Fruit fly (Drosophila melanogaster) whole organism: ENCODE measurements around the gene Sur.

Experiments used
- CG8478 ChIP-seq: fragments of >200 bp; optimal IDR thresholded peaks from 2 replicates; lab custom pipeline; 2018; ENCODE audit warnings: inconsistent platforms
- Dll ChIP-seq: fragments of >200 bp; optimal IDR thresholded peaks from 2 replicates; lab custom pipeline; 2017
- EcR ChIP-seq, 2 experiments: fragments of >200 bp; optimal IDR thresholded peaks; 2 replicates each; lab custom pipeline; 2017; ENCODE audit warnings: missing biosample characterization in 2 of 2, missing genetic modification characterization in 2 of 2, missing genetic modification reagents in 2 of 2
- pan ChIP-seq: fragments of >200 bp; optimal IDR thresholded peaks from 2 replicates; lab custom pipeline; 2017
- psq ChIP-seq: fragments of >200 bp; optimal IDR thresholded peaks from 2 replicates; lab custom pipeline; 2017
- usp ChIP-seq: fragments of >200 bp; optimal IDR thresholded peaks from 2 replicates; lab custom pipeline; 2017; ENCODE audit warnings: missing biosample characterization, missing genetic modification characterization, mixed read lengths

DNA sequence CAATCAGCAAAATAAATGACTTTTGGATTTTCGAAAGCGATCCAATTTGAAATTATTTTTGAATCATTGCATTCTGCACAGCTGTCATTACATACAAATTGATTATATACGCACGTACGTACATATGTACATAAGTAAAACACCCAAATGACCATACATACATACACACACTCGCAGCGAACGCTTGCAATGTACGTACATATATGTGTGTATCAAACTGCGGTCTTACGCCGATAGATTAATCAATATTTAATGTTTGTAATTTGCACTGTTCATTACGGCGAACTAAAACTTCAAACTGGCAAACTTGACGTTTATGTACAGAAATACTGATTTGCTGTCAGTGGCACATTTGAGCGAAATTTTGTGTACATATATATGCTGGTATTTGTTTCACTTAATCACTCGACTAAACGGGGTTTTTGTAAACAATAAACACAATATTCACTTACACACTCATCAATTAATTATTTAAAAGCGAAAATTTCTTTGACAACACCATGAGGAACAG lies 27.4 kb upstream of the Sur start:
- TF ChIP-seq EcR (GFP tag; optimal IDR thresholded peaks at IDR 0.05; lab: Kevin White, UChicago), result no peak
- TF ChIP-seq usp, result no peak
- TF ChIP-seq CG8478 (lab: Kevin White, UChicago), result no peak
- TF ChIP-seq psq (lab: Kevin White, UChicago), result no peak
- no peak for TF ChIP-seq Dll (lab: Kevin White, UChicago)
- no peak for TF ChIP-seq pan (lab: Kevin White, UChicago)
